Worm (Caenorhabditis elegans) whole organism, young adult: ENCODE data around the gene F44E2.9.

Source experiments
- B0035.1 ChIP-seq: sonication (generic microtip); optimal IDR thresholded peaks from 2 replicates; lab custom pipeline; 2016; ENCODE audit warnings: missing genetic modification characterization, mild to moderate bottlenecking, missing compliant biosample characterization, missing genotype, missing genetic modification reagents
- C06A6.2 ChIP-seq: fragments of 200-800 bp; sonication (Bioruptor generic); conservative IDR thresholded peaks from 2 replicates; pipeline ENCODE4 v1.3.6; 2022; ENCODE audit warnings: missing genetic modification characterization, missing compliant biosample characterization
- F23B12.7 ChIP-seq: sonication (generic microtip); optimal IDR thresholded peaks from 2 replicates; lab custom pipeline; 2017; ENCODE audit warnings: missing genetic modification characterization, mild to moderate bottlenecking, missing compliant biosample characterization, antibody characterized with exemption, moderate library complexity; ENCODE audit not compliant: insufficient read depth
- F33H1.4 ChIP-seq: fragments of 200-800 bp; sonication (Bioruptor generic); IDR thresholded peaks from 2 replicates; pipeline ENCODE4 v1.3.6; 2022; ENCODE audit warnings: missing genetic modification reagents, missing genetic modification characterization, missing compliant biosample characterization
- F52B5.7 ChIP-seq: sonication (generic microtip); optimal IDR thresholded peaks from 2 replicates; lab custom pipeline; 2016; ENCODE audit warnings: mild to moderate bottlenecking, missing genetic modification characterization, missing compliant biosample characterization
- K11D2.4 ChIP-seq: fragments of 200-800 bp; sonication (Bioruptor generic); IDR thresholded peaks from 2 replicates; pipeline ENCODE4 v1.3.6; 2022; ENCODE audit warnings: missing genetic modification reagents, missing genetic modification characterization, missing compliant biosample characterization
- K12H6.12 ChIP-seq: fragments of 200-800 bp; sonication (Bioruptor generic); optimal IDR thresholded peaks from 2 replicates; lab custom pipeline; 2018; ENCODE audit warnings: mild to moderate bottlenecking, missing genetic modification characterization, missing compliant biosample characterization
- T26A5.8 ChIP-seq: sonication (generic microtip); optimal IDR thresholded peaks from 2 replicates; lab custom pipeline; 2016; ENCODE audit warnings: missing genetic modification characterization, missing compliant biosample characterization
- Y56A3A.18 ChIP-seq: fragments of 200-800 bp; sonication (Bioruptor generic); IDR thresholded peaks from 2 replicates; pipeline ENCODE4 v1.3.6; 2022; ENCODE audit warnings: missing genetic modification reagents, missing genetic modification characterization, missing compliant biosample characterization
- Y67H2A.10 ChIP-seq: fragments of 200-800 bp; sonication (Bioruptor generic); conservative IDR thresholded peaks from 2 replicates; pipeline ENCODE4 v1.3.6; 2022; ENCODE audit warnings: missing genetic modification reagents, missing genetic modification characterization, missing compliant biosample characterization
- ZK185.1 ChIP-seq: sonication (generic microtip); optimal IDR thresholded peaks from 2 replicates; lab custom pipeline; 2016; ENCODE audit warnings: mild to moderate bottlenecking, missing genetic modification characterization, missing compliant biosample characterization; ENCODE audit not compliant: poor library complexity, severe bottlenecking
- aptf-2 ChIP-seq: fragments of 200-800 bp; sonication (Bioruptor generic); conservative IDR thresholded peaks from 2 replicates; pipeline ENCODE4 v1.3.6; 2022; ENCODE audit warnings: missing genetic modification reagents, missing genetic modification characterization, missing compliant biosample characterization
- atf-7 ChIP-seq: sonication (generic microtip); optimal IDR thresholded peaks from 2 replicates; lab custom pipeline; 2017; ENCODE audit warnings: mild to moderate bottlenecking, missing genetic modification characterization, missing compliant biosample characterization
- attf-3 ChIP-seq: fragments of 200-800 bp; sonication (Bioruptor generic); conservative IDR thresholded peaks from 2 replicates; pipeline ENCODE4 v1.3.6; 2022; ENCODE audit warnings: missing genetic modification reagents, missing genetic modification characterization, missing compliant biosample characterization
- attf-6 ChIP-seq: fragments of 200-800 bp; sonication (Bioruptor generic); IDR thresholded peaks from 2 replicates; pipeline ENCODE4 v1.3.6; 2022; ENCODE audit warnings: missing genetic modification reagents, missing genetic modification characterization, missing compliant biosample characterization
- ccch-3 ChIP-seq: fragments of 200-800 bp; sonication (Bioruptor generic); optimal IDR thresholded peaks from 2 replicates; lab custom pipeline; 2018; ENCODE audit warnings: mild to moderate bottlenecking, missing genetic modification characterization, missing compliant biosample characterization
- cebp-1 ChIP-seq, 2 experiments: fragments of 200-800 bp in 1 of 2; sonication (Bioruptor generic) in 1 of 2; sonication (generic microtip) in 1 of 2; IDR thresholded peaks in 1 of 2; optimal IDR thresholded peaks in 1 of 2; 2 replicates each; pipeline versions ENCODE4 v1.3.6 to Lab custom; 2017 to 2022; ENCODE audit warnings: missing compliant biosample characterization in 2 of 2, missing genetic modification characterization in 2 of 2, mild to moderate bottlenecking in 1 of 2, missing genetic modification reagents in 1 of 2, moderate library complexity in 1 of 2
- ceh-58 ChIP-seq: fragments of 200-800 bp; sonication (Bioruptor generic); IDR thresholded peaks from 2 replicates; pipeline ENCODE4 v1.3.6; 2022; ENCODE audit warnings: missing genetic modification characterization, missing compliant biosample characterization
- ceh-91 ChIP-seq: fragments of 200-800 bp; sonication (Bioruptor generic); IDR thresholded peaks from 2 replicates; pipeline ENCODE4 v1.3.6; 2022; ENCODE audit warnings: missing genetic modification reagents, missing genetic modification characterization, missing compliant biosample characterization
- chd-7 ChIP-seq: sonication (generic microtip); optimal IDR thresholded peaks from 2 replicates; lab custom pipeline; 2016; ENCODE audit warnings: mild to moderate bottlenecking, missing genetic modification characterization, moderate library complexity, missing compliant biosample characterization
- die-1 ChIP-seq: sonication (generic microtip); optimal IDR thresholded peaks from 2 replicates; lab custom pipeline; 2016; ENCODE audit warnings: missing genotype, mild to moderate bottlenecking, missing genetic modification characterization, missing compliant biosample characterization
- dox-1 ChIP-seq: fragments of 200-800 bp; sonication (Bioruptor generic); IDR thresholded peaks from 2 replicates; pipeline ENCODE4 v1.3.6; 2022; ENCODE audit warnings: missing genetic modification reagents, missing genetic modification characterization, missing compliant biosample characterization
- dpl-1 ChIP-seq: fragments of 150-350 bp; optimal IDR thresholded peaks from 2 replicates; lab custom pipeline; 2014; ENCODE audit warnings: missing biosample characterization, missing genetic modification reagents, missing genetic modification characterization
- egl-18 ChIP-seq: fragments of 200-800 bp; sonication (Bioruptor generic); IDR thresholded peaks from 2 replicates; pipeline ENCODE4 v1.3.6; 2022; ENCODE audit warnings: missing genetic modification reagents, missing genetic modification characterization, missing compliant biosample characterization
- egl-44 ChIP-seq: fragments of 200-800 bp; sonication (Bioruptor generic); IDR thresholded peaks from 2 replicates; pipeline ENCODE4 v1.3.6; 2022; ENCODE audit warnings: missing genetic modification reagents, missing genetic modification characterization, missing compliant biosample characterization
- hrde-1 ChIP-seq: sonication (generic microtip); optimal IDR thresholded peaks from 2 replicates; lab custom pipeline; 2016; ENCODE audit warnings: missing genetic modification characterization, mild to moderate bottlenecking, missing compliant biosample characterization, moderate library complexity, missing genotype, missing genetic modification reagents, borderline replicate concordance
- hsf-1 ChIP-seq: fragments of 200-800 bp; sonication (Bioruptor generic); IDR thresholded peaks from 2 replicates; pipeline ENCODE4 v1.3.6; 2022; ENCODE audit warnings: missing genetic modification reagents, missing genetic modification characterization, missing compliant biosample characterization
- let-607 ChIP-seq, 2 experiments: fragments of 200-800 bp in 1 of 2; sonication (Bioruptor generic) in 1 of 2; sonication (generic microtip) in 1 of 2; optimal IDR thresholded peaks; 2 replicates each; lab custom pipeline; 2016 to 2018; ENCODE audit warnings: mild to moderate bottlenecking in 2 of 2, missing compliant biosample characterization in 2 of 2, missing genetic modification characterization in 2 of 2, moderate library complexity in 2 of 2, missing genotype in 1 of 2
- lin-26 ChIP-seq: fragments of 200-800 bp; sonication (Bioruptor generic); IDR thresholded peaks from 2 replicates; pipeline ENCODE4 v1.3.6; 2022; ENCODE audit warnings: missing genetic modification reagents, missing genetic modification characterization, missing compliant biosample characterization
- lin-54 ChIP-seq: fragments of 200-800 bp; sonication (Bioruptor generic); optimal IDR thresholded peaks from 2 replicates; lab custom pipeline; 2018; ENCODE audit warnings: mild to moderate bottlenecking, missing genetic modification characterization, missing compliant biosample characterization
- mcd-1 ChIP-seq: fragments of 200-800 bp; sonication (Bioruptor generic); IDR thresholded peaks from 2 replicates; pipeline ENCODE4 v1.3.6; 2022; ENCODE audit warnings: missing genetic modification reagents, missing genetic modification characterization, missing compliant biosample characterization
- mel-28 ChIP-seq: sonication (generic microtip); optimal IDR thresholded peaks from 2 replicates; lab custom pipeline; 2016; ENCODE audit warnings: borderline replicate concordance, mild to moderate bottlenecking, missing genetic modification characterization, missing compliant biosample characterization
- nfya-1 ChIP-seq: sonication (generic microtip); optimal IDR thresholded peaks from 2 replicates; lab custom pipeline; 2017; ENCODE audit warnings: antibody characterized with exemption, missing compliant biosample characterization, missing genetic modification characterization, borderline replicate concordance; ENCODE audit not compliant: insufficient read depth
- nhr-179 ChIP-seq: sonication (generic microtip); optimal IDR thresholded peaks from 2 replicates; lab custom pipeline; 2016; ENCODE audit warnings: mild to moderate bottlenecking, missing genetic modification characterization, missing compliant biosample characterization
- nhr-80 ChIP-seq: sonication (generic microtip); optimal IDR thresholded peaks from 2 replicates; lab custom pipeline; 2016; ENCODE audit warnings: missing genetic modification characterization, missing compliant biosample characterization
- nhr-90 ChIP-seq: sonication (generic microtip); optimal IDR thresholded peaks from 2 replicates; lab custom pipeline; 2016; ENCODE audit warnings: missing genotype, mild to moderate bottlenecking, missing genetic modification characterization, missing compliant biosample characterization
- repo-1 ChIP-seq: sonication (generic microtip); optimal IDR thresholded peaks from 2 replicates; lab custom pipeline; 2017; ENCODE audit warnings: mild to moderate bottlenecking, missing genetic modification characterization, missing compliant biosample characterization
- rpc-1 ChIP-seq, 2 experiments: fragments of 150-350 bp in 1 of 2; sonication (generic microtip) in 1 of 2; optimal IDR thresholded peaks; 2 replicates each; lab custom pipeline; 2014 to 2018; ENCODE audit warnings: missing biosample characterization in 1 of 2, missing genetic modification characterization in 1 of 2, missing genetic modification reagents in 1 of 2, missing genotype in 1 of 2
- tbp1 ChIP-seq: fragments of 200-800 bp; sonication (Bioruptor generic); optimal IDR thresholded peaks from 2 replicates; lab custom pipeline; 2018; ENCODE audit warnings: mild to moderate bottlenecking, missing genetic modification characterization, missing compliant biosample characterization
- unc-62 ChIP-seq: fragments of 150-350 bp; optimal IDR thresholded peaks from 2 replicates; lab custom pipeline; 2014; ENCODE audit warnings: missing biosample characterization, missing genetic modification reagents, missing genetic modification characterization
- zfh-2 ChIP-seq: fragments of 200-800 bp; sonication (Bioruptor generic); conservative IDR thresholded peaks from 2 replicates; pipeline ENCODE4 v1.3.6; 2022; ENCODE audit warnings: missing genetic modification reagents, missing genetic modification characterization, missing compliant biosample characterization
- ztf-22 ChIP-seq: fragments of 200-800 bp; sonication (Bioruptor generic); optimal IDR thresholded peaks from 2 replicates; lab custom pipeline; 2018; ENCODE audit warnings: mild to moderate bottlenecking, missing genetic modification characterization, moderate library complexity, missing compliant biosample characterization
- ztf-26 ChIP-seq: sonication (generic microtip); optimal IDR thresholded peaks from 2 replicates; lab custom pipeline; 2017; ENCODE audit warnings: missing genetic modification characterization, missing compliant biosample characterization

F44E2.9 gene

ce11 chrIII:8873045-8873457 is 22.7 kb upstream of the F44E2.9 start:
- TF ChIP-seq K12H6.12 (peak; percentile 1), zfh-2 (GFP tag; lab: Robert Waterston, UW) (peak; percentile 79), dox-1 (GFP tag; lab: Robert Waterston, UW) (peak; percentile 18; the same call in 1 of the 2 replicates), F52B5.7 (tag; lab: Kevin White, UChicago) (peak; percentile 25), nhr-179 (tag; lab: Kevin White, UChicago) (no peak), atf-7 (tag; lab: Kevin White, UChicago) (no peak)

- TF ChIP-seq Y56A3A.18 (no peak), egl-44 (no peak), C06A6.2 (no peak), Y67H2A.10 (GFP tag; lab: Robert Waterston, UW) (no peak), dpl-1 (GFP tag; lab: Kevin White, UChicago) (no peak), nhr-90 (no peak), egl-18 (GFP tag; lab: Robert Waterston, UW) (no peak), F23B12.7 (no peak), nfya-1 (no peak)
These were observed 19.3 kb upstream of the F44E2.9 start for ce11 chrIII:8869663-8870062.

- TF ChIP-seq cebp-1 (GFP tag; IDR thresholded peaks at IDR 0.05; lab: Robert Waterston, UW) (peak; percentile 96), cebp-1 (tag; optimal IDR thresholded peaks at IDR 0.05; lab: Kevin White, UChicago) (peak; percentile 97), Y56A3A.18 (peak; percentile 56; the same call in 1 of the 2 replicates), die-1 (tag; lab: Kevin White, UChicago) (no peak), unc-62 (GFP tag; lab: Kevin White, UChicago) (peak; percentile 31), hrde-1 (tag; lab: Kevin White, UChicago) (no peak), lin-26 (GFP tag; lab: Robert Waterston, UW) (no peak), lin-54 (no peak), mcd-1 (no peak), F33H1.4 (GFP tag; lab: Robert Waterston, UW) (no peak), let-607 (tag; optimal IDR thresholded peaks at IDR 0.05; lab: Kevin White, UChicago) (peak in 1 of 2 experiments; percentile 21), rpc-1 (optimal IDR thresholded peaks at IDR 0.05; lab: Kevin White, UChicago) (no peak), rpc-1 (tag; optimal IDR thresholded peaks at IDR 0.05; lab: Kevin White, UChicago) (no peak), hsf-1 (GFP tag; lab: Robert Waterston, UW) (no peak), attf-6 (GFP tag; lab: Robert Waterston, UW) (no peak), tbp1 (GFP tag; lab: Kevin White, UChicago) (peak; percentile 46), Y67H2A.10 (GFP tag; lab: Robert Waterston, UW) (no peak), ccch-3 (no peak), K12H6.12 (no peak), C06A6.2 (no peak), mel-28 (no peak), attf-3 (GFP tag; lab: Robert Waterston, UW) (no peak), ZK185.1 (tag; lab: Kevin White, UChicago) (no peak), K11D2.4 (GFP tag; lab: Robert Waterston, UW) (no peak), ceh-91 (GFP tag; lab: Robert Waterston, UW) (no peak), F52B5.7 (tag; lab: Kevin White, UChicago) (no peak), B0035.1 (tag; lab: Kevin White, UChicago) (no peak), chd-7 (tag; lab: Kevin White, UChicago) (no peak), repo-1 (tag; lab: Kevin White, UChicago) (no peak), ztf-26 (tag; lab: Kevin White, UChicago) (no peak), ztf-22 (GFP tag; lab: Kevin White, UChicago) (no peak), aptf-2 (GFP tag; lab: Robert Waterston, UW) (0 out of 2 replicates have a peak, but pooled peaks have one; percentile 46), ceh-58 (GFP tag; lab: Robert Waterston, UW) (no peak), nhr-80 (tag; lab: Kevin White, UChicago) (peak; percentile 90), T26A5.8 (tag; lab: Kevin White, UChicago) (no peak)
These were observed 17.8 kb upstream of the F44E2.9 start for ce11 chrIII:8867922-8868655.
